Worm (Caenorhabditis elegans) whole organism, L2 larva: ENCODE measurements around the gene T20G5.13.
"Not testable (repeated sequence)": the region's sequence is repeated elsewhere in the genome, so short reads cannot be mapped to it uniquely, and the experiment has no call there.

Source experiments
- C34F6.9 ChIP-seq: fragments of 150-350 bp; optimal IDR thresholded peaks from 2 replicates; lab custom pipeline; 2014; ENCODE audit warnings: missing biosample characterization, missing genetic modification characterization
- F13H6.1 ChIP-seq: sonication (generic microtip); optimal IDR thresholded peaks from 2 replicates; lab custom pipeline; 2016; ENCODE audit warnings: missing genetic modification characterization, missing compliant biosample characterization
- R02D3.7 ChIP-seq: fragments of 150-350 bp; optimal IDR thresholded peaks from 2 replicates; lab custom pipeline; 2014; ENCODE audit warnings: missing biosample characterization, missing genetic modification characterization
- Y55F3AM.14 ChIP-seq: fragments of 200-800 bp; sonication (Bioruptor generic); optimal IDR thresholded peaks from 2 replicates; lab custom pipeline; 2018; ENCODE audit warnings: mild to moderate bottlenecking, missing genetic modification characterization, missing compliant biosample characterization
- ZK546.5 ChIP-seq: sonication (generic microtip); optimal IDR thresholded peaks from 2 replicates; lab custom pipeline; 2017; ENCODE audit warnings: missing biosample characterization, missing genetic modification characterization
- alr-1 ChIP-seq: fragments of 150-350 bp; optimal IDR thresholded peaks from 2 replicates; lab custom pipeline; 2014; ENCODE audit warnings: missing biosample characterization, missing genetic modification characterization
- ama-1 ChIP-seq: fragments of 150-350 bp; optimal IDR thresholded peaks from 2 replicates; lab custom pipeline; 2018; ENCODE audit warnings: inconsistent platforms
- blmp-1 ChIP-seq: sonication (generic microtip); optimal IDR thresholded peaks from 2 replicates; lab custom pipeline; 2017; ENCODE audit warnings: missing genetic modification characterization, mild to moderate bottlenecking, missing compliant biosample characterization, antibody characterized with exemption, moderate library complexity; ENCODE audit not compliant: insufficient read depth
- ceh-16 ChIP-seq: fragments of 150-350 bp; optimal IDR thresholded peaks from 2 replicates; lab custom pipeline; 2014; ENCODE audit warnings: missing biosample characterization, missing genetic modification characterization
- ceh-82 ChIP-seq: fragments of 150-350 bp; optimal IDR thresholded peaks from 2 replicates; lab custom pipeline; 2014; ENCODE audit warnings: missing biosample characterization, missing genetic modification characterization
- crh-2 ChIP-seq: sonication (generic microtip); optimal IDR thresholded peaks from 2 replicates; lab custom pipeline; 2017; ENCODE audit warnings: missing biosample characterization, missing genetic modification characterization
- dmd-4 ChIP-seq: sonication (generic microtip); optimal IDR thresholded peaks from 2 replicates; lab custom pipeline; 2017; ENCODE audit warnings: missing biosample characterization, missing genetic modification characterization
- egl-27 ChIP-seq: sonication (generic microtip); optimal IDR thresholded peaks from 3 replicates; lab custom pipeline; 2017; ENCODE audit warnings: missing biosample characterization, missing genetic modification reagents, missing genetic modification characterization
- elt-1 ChIP-seq: fragments of 150-350 bp; optimal IDR thresholded peaks from 2 replicates; lab custom pipeline; 2014; ENCODE audit warnings: missing biosample characterization, missing genetic modification characterization
- elt-3 ChIP-seq: sonication (generic microtip); optimal IDR thresholded peaks from 2 replicates; lab custom pipeline; 2017; ENCODE audit warnings: missing biosample characterization, missing genetic modification characterization
- fos-1 ChIP-seq: fragments of 150-350 bp; optimal IDR thresholded peaks from 2 replicates; lab custom pipeline; 2014; ENCODE audit warnings: missing biosample characterization, missing genetic modification characterization
- gmeb-1 ChIP-seq: fragments of 150-350 bp; optimal IDR thresholded peaks from 2 replicates; lab custom pipeline; 2014; ENCODE audit warnings: missing biosample characterization, missing genetic modification characterization
- lin-11 ChIP-seq: fragments of 150-350 bp; sonication (generic microtip); optimal IDR thresholded peaks from 2 replicates; lab custom pipeline; 2014; ENCODE audit warnings: missing biosample characterization, missing genetic modification characterization, inconsistent platforms, mixed read lengths
- lin-13 ChIP-seq: fragments of 150-350 bp; optimal IDR thresholded peaks from 2 replicates; lab custom pipeline; 2014; ENCODE audit warnings: missing biosample characterization, missing genetic modification reagents, missing genetic modification characterization
- lin-39 ChIP-seq: fragments of 150-350 bp; optimal IDR thresholded peaks from 2 replicates; lab custom pipeline; 2014; ENCODE audit warnings: missing biosample characterization, missing genetic modification reagents, missing genetic modification characterization
- lsy-2 ChIP-seq, 2 experiments: fragments of 150-350 bp in 1 of 2; sonication (generic microtip) in 1 of 2; optimal IDR thresholded peaks; 2 replicates each; lab custom pipeline; 2014 to 2017; ENCODE audit warnings: missing biosample characterization in 2 of 2, missing genetic modification characterization in 2 of 2
- mab-5 ChIP-seq: fragments of 150-350 bp; optimal IDR thresholded peaks from 2 replicates; lab custom pipeline; 2014; ENCODE audit warnings: missing biosample characterization, missing genetic modification characterization
- mbf-1 ChIP-seq: sonication (generic microtip); optimal IDR thresholded peaks from 2 replicates; lab custom pipeline; 2017; ENCODE audit warnings: missing biosample characterization, missing genetic modification characterization
- mdl-1 ChIP-seq, 2 experiments: fragments of 150-350 bp in 1 of 2; sonication (generic microtip) in 1 of 2; optimal IDR thresholded peaks; 2 replicates each; lab custom pipeline; 2017; ENCODE audit warnings: missing biosample characterization in 2 of 2, missing genetic modification characterization in 2 of 2
- nhr-10 ChIP-seq: sonication (generic microtip); optimal IDR thresholded peaks from 2 replicates; lab custom pipeline; 2017; ENCODE audit warnings: missing biosample characterization, missing genetic modification characterization
- nhr-11 ChIP-seq: fragments of 150-350 bp; optimal IDR thresholded peaks from 2 replicates; lab custom pipeline; 2014; ENCODE audit warnings: missing biosample characterization, missing genetic modification characterization
- nhr-12 ChIP-seq: fragments of 150-350 bp; optimal IDR thresholded peaks from 2 replicates; lab custom pipeline; 2014; ENCODE audit warnings: missing biosample characterization, missing genetic modification characterization
- nhr-129 ChIP-seq: fragments of 150-350 bp; optimal IDR thresholded peaks from 2 replicates; lab custom pipeline; 2014; ENCODE audit warnings: missing biosample characterization, missing genetic modification characterization
- nhr-21 ChIP-seq: fragments of 150-350 bp; optimal IDR thresholded peaks from 2 replicates; lab custom pipeline; 2014; ENCODE audit warnings: missing biosample characterization, missing genetic modification characterization
- nhr-23 ChIP-seq: fragments of 150-350 bp; optimal IDR thresholded peaks from 2 replicates; lab custom pipeline; 2014; ENCODE audit warnings: missing biosample characterization, missing genetic modification reagents, missing genetic modification characterization
- nhr-237 ChIP-seq: fragments of 150-350 bp; optimal IDR thresholded peaks from 2 replicates; lab custom pipeline; 2014; ENCODE audit warnings: missing biosample characterization, missing genetic modification characterization
- nhr-25 ChIP-seq: fragments of 150-350 bp; sonication (generic microtip); optimal IDR thresholded peaks from 3 replicates; lab custom pipeline; 2014; ENCODE audit warnings: missing biosample characterization, missing genetic modification characterization
- nhr-6 ChIP-seq: fragments of 150-350 bp; optimal IDR thresholded peaks from 2 replicates; lab custom pipeline; 2014; ENCODE audit warnings: missing biosample characterization, missing genetic modification characterization
- nhr-77 ChIP-seq: fragments of 150-350 bp; optimal IDR thresholded peaks from 2 replicates; lab custom pipeline; 2014; ENCODE audit warnings: missing biosample characterization, missing genetic modification characterization
- sem-4 ChIP-seq: fragments of 150-350 bp; optimal IDR thresholded peaks from 2 replicates; lab custom pipeline; 2014; ENCODE audit warnings: missing biosample characterization, missing genetic modification reagents, missing genetic modification characterization
- skn-1 ChIP-seq: sonication (generic microtip); optimal IDR thresholded peaks from 2 replicates; lab custom pipeline; 2017; ENCODE audit warnings: missing biosample characterization, missing genetic modification characterization
- sma-3 ChIP-seq: sonication (generic microtip); optimal IDR thresholded peaks from 2 replicates; lab custom pipeline; 2016; ENCODE audit warnings: missing genetic modification reagents, missing genetic modification characterization, missing compliant biosample characterization
- snpc-4 ChIP-seq: fragments of 150-350 bp; optimal IDR thresholded peaks from 2 replicates; lab custom pipeline; 2014; ENCODE audit warnings: missing biosample characterization, missing genetic modification characterization
- unc-39 ChIP-seq: fragments of 150-350 bp; optimal IDR thresholded peaks from 2 replicates; lab custom pipeline; 2014; ENCODE audit warnings: missing biosample characterization, missing genetic modification characterization
- unc-55 ChIP-seq: fragments of 150-350 bp; sonication (generic microtip); optimal IDR thresholded peaks from 3 replicates; lab custom pipeline; 2014; ENCODE audit warnings: missing biosample characterization, missing genetic modification reagents, missing genetic modification characterization
- zag-1 ChIP-seq: fragments of 150-350 bp; optimal IDR thresholded peaks from 2 replicates; lab custom pipeline; 2014; ENCODE audit warnings: missing biosample characterization, missing genetic modification characterization
- ztf-1 ChIP-seq: fragments of 200-800 bp; sonication (Bioruptor generic); conservative IDR thresholded peaks from 2 replicates; pipeline ENCODE4 v1.3.6; 2022; ENCODE audit warnings: missing genetic modification characterization, missing compliant biosample characterization
- ztf-11 ChIP-seq: sonication (generic microtip); optimal IDR thresholded peaks from 2 replicates; lab custom pipeline; 2017; ENCODE audit warnings: missing biosample characterization, missing genetic modification characterization
- ztf-4 ChIP-seq: fragments of 150-350 bp; optimal IDR thresholded peaks from 2 replicates; lab custom pipeline; 2014; ENCODE audit warnings: missing biosample characterization, missing genetic modification characterization

The T20G5.13 gene

DNA sequence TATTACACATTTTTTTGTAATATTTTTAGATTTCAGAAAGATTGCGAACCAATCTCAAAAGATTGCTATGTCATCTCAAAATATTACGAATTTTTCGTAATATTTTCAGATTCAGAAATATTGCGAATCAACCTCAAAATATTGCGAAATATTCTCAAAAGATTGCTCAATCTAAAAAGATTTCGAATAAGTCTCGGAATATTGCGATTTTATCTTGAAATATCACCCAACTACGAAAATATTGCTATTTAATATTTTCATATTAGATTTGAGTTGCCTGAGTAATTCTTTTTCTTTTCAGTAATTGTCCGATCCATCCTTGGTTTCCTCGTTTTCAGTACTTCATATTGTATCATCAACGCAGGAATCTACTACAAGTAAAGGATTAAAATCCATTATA lies 20.7 kb upstream of the T20G5.13 start, which contains the start of gene Y70G10A.4:
Gene Y70G10A.4, plus strand, starts transcription at position 301 of the 400 bp plus-strand sequence.
- not testable (repeated sequence) for TF ChIP-seq alr-1 (tag; lab: Kevin White, UChicago); ama-1 (lab: Kevin White, UChicago); ztf-1 (GFP tag; lab: Robert Waterston, UW)

DNA sequence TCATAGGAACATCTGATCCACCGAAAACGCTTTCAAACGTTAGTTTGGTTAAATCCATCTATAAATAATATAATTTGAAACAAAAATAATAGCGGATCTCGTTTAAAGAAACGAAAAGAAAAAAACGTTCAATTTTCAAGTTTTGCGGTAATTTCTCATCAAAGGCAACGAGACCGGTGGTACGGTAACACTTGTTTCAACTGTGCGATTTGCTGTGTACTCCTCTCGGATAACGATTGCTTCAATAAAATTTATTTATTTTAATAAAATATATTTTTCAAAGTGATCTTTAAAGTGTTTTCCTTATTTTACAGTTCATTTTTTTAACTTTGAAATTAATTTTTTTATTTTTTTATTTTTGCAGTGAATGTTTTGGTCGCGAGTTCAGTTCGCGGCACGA lies 17.5 kb upstream of the T20G5.13 start, which contains the start of the genes rde-4 and cox-14:
Gene rde-4, minus strand, starts transcription at position 60 of the 400 bp plus-strand sequence.
Gene cox-14, plus strand, starts transcription at position 356 of the 400 bp plus-strand sequence.
- TF ChIP-seq ztf-4 (tag; lab: Kevin White, UChicago) (peak; percentile 1), ama-1 (lab: Kevin White, UChicago) (peak; percentile 41), blmp-1 (tag; lab: Kevin White, UChicago) (peak; percentile 19), nhr-12 (tag; lab: Kevin White, UChicago) (no peak), zag-1 (tag; lab: Kevin White, UChicago) (no peak), lin-11 (peak; percentile 61), ceh-16 (tag; lab: Kevin White, UChicago) (peak; percentile 25), nhr-25 (tag; lab: Kevin White, UChicago) (peak; percentile 86), nhr-129 (peak; percentile 65), alr-1 (tag; lab: Kevin White, UChicago) (no peak), unc-39 (tag; lab: Kevin White, UChicago) (no peak), sma-3 (GFP tag; lab: Kevin White, UChicago) (peak; percentile 81), fos-1 (tag; lab: Kevin White, UChicago) (peak; percentile 60), ceh-82 (tag; lab: Kevin White, UChicago) (no peak), unc-55 (peak; percentile 98), ztf-11 (tag; lab: Kevin White, UChicago) (no peak), elt-1 (tag; lab: Kevin White, UChicago) (no peak), mab-5 (tag; lab: Kevin White, UChicago) (peak; percentile 59), F13H6.1 (tag; lab: Kevin White, UChicago) (peak; percentile 66), C34F6.9 (tag; lab: Kevin White, UChicago) (peak; percentile 91), gmeb-1 (tag; lab: Kevin White, UChicago) (peak; percentile 91), mbf-1 (tag; lab: Kevin White, UChicago) (no peak), mdl-1 (tag; optimal IDR thresholded peaks at IDR 0.05; lab: Kevin White, UChicago) (peak in 1 of 2 experiments; percentile 54), nhr-11 (no peak), nhr-237 (tag; lab: Kevin White, UChicago) (no peak), egl-27 (no peak), snpc-4 (tag; lab: Kevin White, UChicago) (peak; percentile 55), nhr-77 (tag; lab: Kevin White, UChicago) (no peak), lsy-2 (tag; optimal IDR thresholded peaks at IDR 0.05; lab: Kevin White, UChicago) (peak; percentile 97 to 99), crh-2 (peak; percentile 90), skn-1 (peak; percentile 2), elt-3 (tag; lab: Kevin White, UChicago) (no peak), lin-13 (GFP tag; lab: Kevin White, UChicago) (peak; percentile 90), ZK546.5 (tag; lab: Kevin White, UChicago) (peak; percentile 31), nhr-21 (tag; lab: Kevin White, UChicago) (peak; percentile 74), Y55F3AM.14 (GFP tag; lab: Kevin White, UChicago) (no peak), R02D3.7 (tag; lab: Kevin White, UChicago) (peak; percentile 5), sem-4 (tag; lab: Kevin White, UChicago) (peak; percentile 72), nhr-10 (tag; lab: Kevin White, UChicago) (no peak), nhr-23 (no peak), nhr-6 (peak; percentile 60), lin-39 (tag; lab: Kevin White, UChicago) (no peak), dmd-4 (no peak)
